Fruit fly (Drosophila melanogaster) whole organism, embryonic: ENCODE results near the gene Npc2f.

ENCODE experiments used
- Bgb ChIP-seq: fragments of 200-800 bp; sonication (Bioruptor generic); IDR thresholded peaks from 2 replicates; pipeline ENCODE4 v1.3.6; 2022; ENCODE audit warnings: missing biosample characterization, missing genetic modification characterization; ENCODE audit not compliant: partially characterized antibody
- C15 ChIP-seq: fragments of 200-800 bp; sonication (Bioruptor generic); IDR thresholded peaks from 3 replicates; pipeline ENCODE4 v1.3.6; 2022; ENCODE audit warnings: missing biosample characterization, missing genetic modification characterization
- CG10267 ChIP-seq: fragments of 200-800 bp; sonication (Bioruptor generic); optimal IDR thresholded peaks from 2 replicates; lab custom pipeline; 2018; ENCODE audit warnings: missing biosample characterization, mild to moderate bottlenecking, missing genetic modification characterization, moderate library complexity
- CG10431 ChIP-seq: fragments of 200-800 bp; sonication (Bioruptor generic); optimal IDR thresholded peaks from 3 replicates; lab custom pipeline; 2018; ENCODE audit warnings: missing biosample characterization, mild to moderate bottlenecking, missing genetic modification characterization
- CG10979 ChIP-seq: fragments of 200-800 bp; sonication (Bioruptor generic); optimal IDR thresholded peaks from 2 replicates; lab custom pipeline; 2018; ENCODE audit warnings: missing biosample characterization, mild to moderate bottlenecking, missing genetic modification characterization, moderate library complexity
- CG12659 ChIP-seq: fragments of 200-800 bp; sonication (Bioruptor generic); optimal IDR thresholded peaks from 3 replicates; lab custom pipeline; 2017; ENCODE audit warnings: mild to moderate bottlenecking, missing biosample characterization, missing genetic modification reagents, missing genetic modification characterization
- CG12769 ChIP-seq: fragments of 200-800 bp; sonication (Bioruptor generic); optimal IDR thresholded peaks from 2 replicates; lab custom pipeline; 2019; ENCODE audit warnings: missing biosample characterization, mild to moderate bottlenecking, missing genetic modification characterization, moderate library complexity
- CG13775 ChIP-seq: fragments of 200-800 bp; sonication (Bioruptor generic); optimal IDR thresholded peaks from 3 replicates; lab custom pipeline; 2017; ENCODE audit warnings: missing biosample characterization, mild to moderate bottlenecking, missing genetic modification characterization
- CG13894 ChIP-seq: fragments of 200-800 bp; sonication (Bioruptor generic); optimal IDR thresholded peaks from 3 replicates; lab custom pipeline; 2018; ENCODE audit warnings: missing biosample characterization, mild to moderate bottlenecking, missing genetic modification characterization, moderate library complexity
- CG15696 ChIP-seq: fragments of 200-800 bp; sonication (Bioruptor generic); optimal IDR thresholded peaks from 2 replicates; lab custom pipeline; 2019; ENCODE audit warnings: missing biosample characterization, mild to moderate bottlenecking, missing genetic modification characterization, moderate library complexity
- CG17568 ChIP-seq: fragments of 200-800 bp; sonication (Bioruptor generic); optimal IDR thresholded peaks from 2 replicates; lab custom pipeline; 2018; ENCODE audit warnings: missing biosample characterization, mild to moderate bottlenecking, missing genetic modification characterization, moderate library complexity
- CG18262 ChIP-seq: fragments of 200-800 bp; optimal IDR thresholded peaks from 3 replicates; lab custom pipeline; 2019; ENCODE audit warnings: missing biosample characterization, mild to moderate bottlenecking, missing genetic modification characterization, moderate library complexity
- CG18599 ChIP-seq: fragments of 200-800 bp; sonication (Bioruptor generic); optimal IDR thresholded peaks from 3 replicates; lab custom pipeline; 2017; ENCODE audit warnings: missing biosample characterization, missing genetic modification characterization, mild to moderate bottlenecking, moderate library complexity, missing genetic modification reagents
- CG2120 ChIP-seq: fragments of 200-800 bp; sonication (Bioruptor generic); optimal IDR thresholded peaks from 3 replicates; lab custom pipeline; 2016; ENCODE audit warnings: missing biosample characterization, missing genetic modification characterization
- CG30020 ChIP-seq: fragments of 200-800 bp; optimal IDR thresholded peaks from 2 replicates; lab custom pipeline; 2019; ENCODE audit warnings: missing biosample characterization, mild to moderate bottlenecking, missing genetic modification characterization, moderate library complexity
- CG34224 ChIP-seq: fragments of 200-800 bp; sonication (Bioruptor generic); IDR thresholded peaks from 3 replicates; pipeline ENCODE4 v1.3.6; 2022; ENCODE audit warnings: missing biosample characterization, missing genetic modification characterization; ENCODE audit not compliant: partially characterized antibody
- CG3838 ChIP-seq: fragments of 200-800 bp; sonication (Bioruptor generic); optimal IDR thresholded peaks from 3 replicates; lab custom pipeline; 2016; ENCODE audit warnings: missing biosample characterization, missing genetic modification characterization
- CG7372 ChIP-seq: fragments of 200-800 bp; sonication (Bioruptor generic); IDR thresholded peaks from 2 replicates; pipeline ENCODE4 v1.3.6; 2022; ENCODE audit warnings: missing biosample characterization, missing genetic modification characterization
- CG8290 ChIP-seq, 3 experiments: fragments of 200-800 bp; sonication (Bioruptor generic); optimal IDR thresholded peaks; 2 replicates each; lab custom pipeline; 2016 to 2019; ENCODE audit warnings: missing biosample characterization in 3 of 3, missing genetic modification characterization in 3 of 3, mild to moderate bottlenecking in 2 of 3, moderate library complexity in 1 of 3
- CG9437 ChIP-seq: fragments of 200-800 bp; sonication (Bioruptor generic); optimal IDR thresholded peaks from 2 replicates; lab custom pipeline; 2018; ENCODE audit warnings: missing biosample characterization, mild to moderate bottlenecking, missing genetic modification characterization
- CG9797 ChIP-seq: fragments of 200-800 bp; sonication (Bioruptor generic); optimal IDR thresholded peaks from 3 replicates; lab custom pipeline; 2018; ENCODE audit warnings: missing biosample characterization, mild to moderate bottlenecking, missing genetic modification characterization
- Dip3 ChIP-seq: fragments of 200-800 bp; sonication (Bioruptor generic); optimal IDR thresholded peaks from 3 replicates; lab custom pipeline; 2016; ENCODE audit warnings: missing biosample characterization, missing genetic modification characterization
- E2f2 ChIP-seq: fragments of 200-800 bp; sonication (Bioruptor generic); IDR thresholded peaks from 2 replicates; pipeline ENCODE4 v1.3.6; 2022; ENCODE audit warnings: missing biosample characterization, missing genetic modification characterization
- ERR ChIP-seq: fragments of 200-800 bp; sonication (Bioruptor generic); optimal IDR thresholded peaks from 2 replicates; lab custom pipeline; 2016; ENCODE audit warnings: missing biosample characterization, missing genetic modification characterization
- Eip74EF ChIP-seq, 2 experiments: fragments of 200-800 bp in 1 of 2; fragments of >200 bp in 1 of 2; sonication (Bioruptor generic) in 1 of 2; optimal IDR thresholded peaks; 2 replicates each; lab custom pipeline; 2017 to 2019; ENCODE audit warnings: missing biosample characterization in 2 of 2, missing genetic modification characterization in 2 of 2, mild to moderate bottlenecking in 1 of 2, moderate library complexity in 1 of 2
- Fer3 ChIP-seq: fragments of 200-800 bp; sonication (Bioruptor generic); optimal IDR thresholded peaks from 2 replicates; lab custom pipeline; 2018; ENCODE audit warnings: missing biosample characterization, mild to moderate bottlenecking, missing genetic modification characterization, moderate library complexity
- Gug ChIP-seq: fragments of 200-800 bp; sonication (Bioruptor generic); IDR thresholded peaks from 4 replicates; pipeline ENCODE4 v1.3.6; 2022; ENCODE audit warnings: missing biosample characterization, missing genetic modification characterization
- HmgZ ChIP-seq: fragments of 200-800 bp; sonication (Bioruptor generic); optimal IDR thresholded peaks from 2 replicates; lab custom pipeline; 2018; ENCODE audit warnings: missing biosample characterization, mild to moderate bottlenecking, missing genetic modification characterization
- Hr51 ChIP-seq, 2 experiments: fragments of 200-800 bp; sonication (Bioruptor generic); optimal IDR thresholded peaks; 2 replicates in 1 of 2; 3 replicates in 1 of 2; lab custom pipeline; 2016 to 2018; ENCODE audit warnings: missing biosample characterization in 2 of 2, missing genetic modification characterization in 2 of 2, mild to moderate bottlenecking in 1 of 2, moderate library complexity in 1 of 2
- Hsf ChIP-seq: fragments of 200-800 bp; sonication (Bioruptor generic); optimal IDR thresholded peaks from 3 replicates; lab custom pipeline; 2016; ENCODE audit warnings: missing biosample characterization, missing genetic modification characterization
- Nf-YB ChIP-seq: fragments of 200-800 bp; sonication (Bioruptor generic); optimal IDR thresholded peaks from 3 replicates; lab custom pipeline; 2019; ENCODE audit warnings: missing biosample characterization, mild to moderate bottlenecking, missing genetic modification characterization, moderate library complexity
- Rfx ChIP-seq: fragments of 200-800 bp; sonication (Bioruptor generic); IDR thresholded peaks from 2 replicates; pipeline ENCODE4 v1.3.6; 2022; ENCODE audit warnings: missing biosample characterization, missing genetic modification characterization
- Side ChIP-seq: fragments of 200-800 bp; sonication (Bioruptor generic); optimal IDR thresholded peaks from 2 replicates; lab custom pipeline; 2016; ENCODE audit warnings: missing biosample characterization, missing genetic modification characterization
- Six4 ChIP-seq: fragments of 200-800 bp; sonication (Bioruptor generic); optimal IDR thresholded peaks from 2 replicates; lab custom pipeline; 2016; ENCODE audit warnings: missing biosample characterization, missing genetic modification characterization
- Spps ChIP-seq: fragments of 200-800 bp; sonication (Bioruptor generic); optimal IDR thresholded peaks from 2 replicates; lab custom pipeline; 2018; ENCODE audit warnings: missing biosample characterization, mild to moderate bottlenecking, missing genetic modification characterization
- Sry-β ChIP-seq: fragments of 200-800 bp; sonication (Bioruptor generic); optimal IDR thresholded peaks from 2 replicates; lab custom pipeline; 2018; ENCODE audit warnings: missing biosample characterization, mild to moderate bottlenecking, missing genetic modification characterization, moderate library complexity
- Sry-δ ChIP-seq: fragments of 200-800 bp; sonication (Bioruptor generic); optimal IDR thresholded peaks from 2 replicates; lab custom pipeline; 2016; ENCODE audit warnings: missing biosample characterization, missing genetic modification characterization
- Xbp1 ChIP-seq: fragments of 200-800 bp; sonication (Bioruptor generic); optimal IDR thresholded peaks from 3 replicates; lab custom pipeline; 2016; ENCODE audit warnings: missing biosample characterization, mild to moderate bottlenecking, missing genetic modification characterization
- YL-1 ChIP-seq: fragments of 200-800 bp; sonication (Bioruptor generic); optimal IDR thresholded peaks from 3 replicates; lab custom pipeline; 2017; ENCODE audit warnings: missing biosample characterization, mild to moderate bottlenecking, missing genetic modification characterization
- chn ChIP-seq: fragments of 200-800 bp; sonication (Bioruptor generic); optimal IDR thresholded peaks from 2 replicates; lab custom pipeline; 2016; ENCODE audit warnings: missing biosample characterization, missing genetic modification characterization
- croc ChIP-seq: fragments of 200-800 bp; sonication (Bioruptor generic); conservative IDR thresholded peaks from 3 replicates; pipeline ENCODE4 v1.3.6; 2022; ENCODE audit warnings: missing biosample characterization, missing genetic modification characterization
- dati ChIP-seq: fragments of 200-800 bp; sonication (Bioruptor generic); IDR thresholded peaks from 2 replicates; pipeline ENCODE4 v1.3.6; 2022; ENCODE audit warnings: missing biosample characterization, missing genetic modification characterization
- exex ChIP-seq: fragments of 200-800 bp; sonication (Bioruptor generic); optimal IDR thresholded peaks from 4 replicates; lab custom pipeline; 2018; ENCODE audit warnings: missing biosample characterization, mild to moderate bottlenecking, missing genetic modification characterization, moderate library complexity
- hb ChIP-seq: fragments of 200-800 bp; sonication (Bioruptor generic); IDR thresholded peaks from 3 replicates; pipeline ENCODE4 v1.3.6; 2022; ENCODE audit warnings: missing biosample characterization, missing genetic modification characterization; ENCODE audit not compliant: partially characterized antibody
- slbo ChIP-seq: fragments of 200-800 bp; sonication (Bioruptor generic); IDR thresholded peaks from 2 replicates; pipeline ENCODE4 v1.3.6; 2022; ENCODE audit warnings: missing biosample characterization, missing genetic modification characterization
- sna ChIP-seq: fragments of 200-800 bp; sonication (Bioruptor generic); IDR thresholded peaks from 2 replicates; pipeline ENCODE4 v1.3.6; 2022; ENCODE audit warnings: missing biosample characterization, missing genetic modification characterization; ENCODE audit not compliant: partially characterized antibody
- tin ChIP-seq: fragments of 200-800 bp; sonication (Bioruptor generic); optimal IDR thresholded peaks from 3 replicates; lab custom pipeline; 2016; ENCODE audit warnings: missing biosample characterization, missing genetic modification characterization
- toy ChIP-seq: fragments of 200-800 bp; sonication (Bioruptor generic); IDR thresholded peaks from 2 replicates; pipeline ENCODE4 v1.3.6; 2022; ENCODE audit warnings: missing biosample characterization, missing genetic modification characterization
- usp ChIP-seq: fragments of >200 bp; optimal IDR thresholded peaks from 2 replicates; lab custom pipeline; 2017; ENCODE audit warnings: missing biosample characterization, missing genetic modification characterization
- wek ChIP-seq: fragments of 200-800 bp; sonication (Bioruptor generic); optimal IDR thresholded peaks from 3 replicates; lab custom pipeline; 2018; ENCODE audit warnings: missing biosample characterization, mild to moderate bottlenecking, missing genetic modification characterization, moderate library complexity
- yki ChIP-seq: fragments of >200 bp; optimal IDR thresholded peaks from 3 replicates; lab custom pipeline; 2018

Gene Npc2f

DNA sequence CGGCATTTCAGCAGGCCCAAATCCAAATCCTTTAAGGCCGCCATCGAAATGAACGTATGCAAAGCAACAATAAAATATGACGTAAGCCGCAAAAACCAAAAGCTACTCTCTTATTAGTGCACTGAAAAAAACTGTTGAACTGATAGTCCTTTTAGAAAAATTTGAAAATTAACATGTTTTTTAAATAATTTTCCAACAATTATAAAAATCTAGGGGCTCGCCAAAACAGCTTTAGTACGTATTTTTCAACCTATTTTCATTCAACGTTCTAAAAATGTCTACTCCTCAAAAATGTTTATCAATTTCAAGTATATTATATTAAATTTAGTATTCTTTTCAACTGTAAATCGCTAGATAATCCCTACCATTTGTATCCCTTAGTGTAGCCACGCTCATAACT lies 44.3 kb upstream of the Npc2f start (continued):
- TF ChIP-seq tin (GFP tag; lab: Kevin White, UChicago) (no peak), Side (GFP tag; lab: Kevin White, UChicago) (no peak), CG10431 (GFP tag; lab: Kevin White, UChicago) (no peak), wek (no peak), hb (no peak), yki (lab: Kevin White, UChicago) (no peak), croc (GFP tag; lab: Robert Waterston, UW) (no peak), CG17568 (no peak), CG3838 (GFP tag; lab: Kevin White, UChicago) (no peak), dati (GFP tag; lab: Robert Waterston, UW) (no peak), CG13894 (tag; lab: Kevin White, UChicago) (no peak), CG18599 (GFP tag; lab: Kevin White, UChicago) (peak; percentile 26), CG9797 (GFP tag; lab: Kevin White, UChicago) (no peak), chn (no peak), C15 (GFP tag; lab: Robert Waterston, UW) (no peak), toy (GFP tag; lab: Robert Waterston, UW) (no peak), CG12769 (tag; lab: Kevin White, UChicago) (no peak), CG15696 (tag; lab: Kevin White, UChicago) (no peak), CG10979 (tag; lab: Kevin White, UChicago) (no peak), E2f2 (GFP tag; lab: Robert Waterston, UW) (no peak), CG34224 (GFP tag; lab: Robert Waterston, UW) (no peak), CG13775 (GFP tag; lab: Kevin White, UChicago) (peak; percentile 9), Fer3 (tag; lab: Kevin White, UChicago) (no peak), Bgb (GFP tag; lab: Robert Waterston, UW) (no peak), Rfx (peak; percentile 33; the same call in 1 of the 2 replicates), Nf-YB (GFP tag; lab: Kevin White, UChicago) (no peak), Sry-δ (GFP tag; lab: Kevin White, UChicago) (no peak), CG9437 (GFP tag; lab: Kevin White, UChicago) (no peak), YL-1 (GFP tag; lab: Kevin White, UChicago) (no peak), usp (GFP tag; lab: Kevin White, UChicago) (no peak), Gug (GFP tag; lab: Robert Waterston, UW) (no peak), CG10267 (tag; lab: Kevin White, UChicago) (no peak), sna (GFP tag; lab: Robert Waterston, UW) (no peak), exex (tag; lab: Kevin White, UChicago) (no peak), CG18262 (tag; lab: Kevin White, UChicago) (peak; percentile 1), CG2120 (GFP tag; lab: Kevin White, UChicago) (peak; percentile 56), Dip3 (GFP tag; lab: Kevin White, UChicago) (no peak), Eip74EF (GFP tag; optimal IDR thresholded peaks at IDR 0.05; lab: Kevin White, UChicago) (no peak), slbo (GFP tag; lab: Robert Waterston, UW) (peak; percentile 32; the same call in 1 of the 2 replicates), CG7372 (GFP tag; lab: Robert Waterston, UW) (no peak), Xbp1 (peak; percentile 38), HmgZ (tag; lab: Kevin White, UChicago) (no peak), CG30020 (tag; lab: Kevin White, UChicago) (no peak), CG12659 (peak; percentile 31), Six4 (GFP tag; lab: Kevin White, UChicago) (no peak), Spps (tag; lab: Kevin White, UChicago) (no peak), Hr51 (GFP tag; optimal IDR thresholded peaks at IDR 0.05; lab: Kevin White, UChicago) (peak in 1 of 2 experiments; percentile 52), CG8290 (GFP tag; optimal IDR thresholded peaks at IDR 0.05; lab: Kevin White, UChicago) (no peak), CG8290 (tag; optimal IDR thresholded peaks at IDR 0.05; lab: Kevin White, UChicago) (no peak), ERR (GFP tag; lab: Kevin White, UChicago) (no peak), Sry-β (no peak), Hsf (GFP tag; lab: Kevin White, UChicago) (no peak)
